Fruit fly (Drosophila melanogaster) whole organism, embryonic: ENCODE data around the gene siz.

Source experiments
- B-H2 ChIP-seq: fragments of 200-800 bp; sonication (Bioruptor generic); optimal IDR thresholded peaks from 2 replicates; lab custom pipeline; 2018; ENCODE audit warnings: missing biosample characterization, mild to moderate bottlenecking, missing genetic modification characterization
- Bdp1 ChIP-seq: fragments of 200-800 bp; sonication (Bioruptor generic); optimal IDR thresholded peaks from 3 replicates; lab custom pipeline; 2016; ENCODE audit warnings: missing biosample characterization, missing genetic modification characterization
- CG10431 ChIP-seq: fragments of 200-800 bp; sonication (Bioruptor generic); optimal IDR thresholded peaks from 3 replicates; lab custom pipeline; 2018; ENCODE audit warnings: missing biosample characterization, mild to moderate bottlenecking, missing genetic modification characterization
- CG13123 ChIP-seq: fragments of 200-800 bp; sonication (Bioruptor generic); optimal IDR thresholded peaks from 2 replicates; lab custom pipeline; 2016; ENCODE audit warnings: missing biosample characterization, missing genetic modification characterization
- CG15514 ChIP-seq: fragments of 200-800 bp; sonication (Bioruptor generic); optimal IDR thresholded peaks from 3 replicates; lab custom pipeline; 2017; ENCODE audit warnings: missing biosample characterization, missing genetic modification characterization, mild to moderate bottlenecking, moderate library complexity, missing genetic modification reagents
- CG1647 ChIP-seq: fragments of 200-800 bp; sonication (Bioruptor generic); optimal IDR thresholded peaks from 3 replicates; lab custom pipeline; 2016; ENCODE audit warnings: missing biosample characterization, missing genetic modification characterization
- CG16815 ChIP-seq: fragments of 200-800 bp; sonication (Bioruptor generic); optimal IDR thresholded peaks from 3 replicates; lab custom pipeline; 2017; ENCODE audit warnings: missing biosample characterization, mild to moderate bottlenecking, missing genetic modification characterization
- CG3163 ChIP-seq: fragments of 200-800 bp; sonication (Bioruptor generic); optimal IDR thresholded peaks from 3 replicates; lab custom pipeline; 2016; ENCODE audit warnings: missing biosample characterization, missing genetic modification characterization
- CG32532 ChIP-seq: fragments of 200-800 bp; sonication (Bioruptor generic); IDR thresholded peaks from 2 replicates; pipeline ENCODE4 v1.3.6; 2022; ENCODE audit warnings: missing biosample characterization, missing genetic modification characterization
- CG33557 ChIP-seq: fragments of 200-800 bp; sonication (Bioruptor generic); optimal IDR thresholded peaks from 2 replicates; lab custom pipeline; 2019; ENCODE audit warnings: missing biosample characterization, mild to moderate bottlenecking, missing genetic modification characterization, moderate library complexity
- CG34224 ChIP-seq: fragments of 200-800 bp; sonication (Bioruptor generic); IDR thresholded peaks from 3 replicates; pipeline ENCODE4 v1.3.6; 2022; ENCODE audit warnings: missing biosample characterization, missing genetic modification characterization; ENCODE audit not compliant: partially characterized antibody
- CG6175 ChIP-seq: fragments of 200-800 bp; sonication (Bioruptor generic); IDR thresholded peaks from 3 replicates; pipeline ENCODE4 v1.3.6; 2022; ENCODE audit warnings: missing biosample characterization, missing genetic modification characterization
- CG6654 ChIP-seq: fragments of 200-800 bp; sonication (Bioruptor generic); optimal IDR thresholded peaks from 2 replicates; lab custom pipeline; 2017; ENCODE audit warnings: missing biosample characterization, mild to moderate bottlenecking, missing genetic modification characterization
- CG6791 ChIP-seq: fragments of 200-800 bp; sonication (Bioruptor generic); IDR thresholded peaks from 3 replicates; pipeline ENCODE4 v1.3.6; 2022; ENCODE audit warnings: missing biosample characterization, missing genetic modification characterization; ENCODE audit not compliant: partially characterized antibody
- CkIIα-i1 ChIP-seq: fragments of 200-800 bp; sonication (Bioruptor generic); IDR thresholded peaks from 2 replicates; pipeline ENCODE4 v1.3.6; 2022; ENCODE audit warnings: missing biosample characterization, missing genetic modification characterization
- D ChIP-seq, 2 experiments: fragments of 200-800 bp in 1 of 2; fragments of >200 bp in 1 of 2; sonication (Bioruptor generic) in 1 of 2; optimal IDR thresholded peaks; 2 replicates in 1 of 2; 3 replicates in 1 of 2; lab custom pipeline; 2017; ENCODE audit warnings: mild to moderate bottlenecking in 1 of 2, missing biosample characterization in 1 of 2, missing genetic modification characterization in 1 of 2, missing genetic modification reagents in 1 of 2
- D19A ChIP-seq: fragments of 200-800 bp; optimal IDR thresholded peaks from 3 replicates; lab custom pipeline; 2019; ENCODE audit warnings: missing biosample characterization, mild to moderate bottlenecking, missing genetic modification characterization, moderate library complexity
- Dfd ChIP-seq, 2 experiments: fragments of >200 bp; optimal IDR thresholded peaks; 2 replicates each; lab custom pipeline; 2017; ENCODE audit warnings: missing biosample characterization in 2 of 2, missing genetic modification characterization in 2 of 2
- Doc2 ChIP-seq: fragments of 200-800 bp; sonication (Bioruptor generic); IDR thresholded peaks from 2 replicates; pipeline ENCODE4 v1.3.6; 2022; ENCODE audit warnings: missing biosample characterization, missing genetic modification characterization
- Fer2 ChIP-seq: fragments of 200-800 bp; sonication (Bioruptor generic); optimal IDR thresholded peaks from 2 replicates; lab custom pipeline; 2018; ENCODE audit warnings: missing biosample characterization, mild to moderate bottlenecking, missing genetic modification characterization, moderate library complexity
- H2.0 ChIP-seq: fragments of 200-800 bp; sonication (Bioruptor generic); IDR thresholded peaks from 2 replicates; pipeline ENCODE4 v1.3.6; 2022; ENCODE audit warnings: missing biosample characterization, missing genetic modification characterization
- HHEX ChIP-seq: fragments of 200-800 bp; sonication (Bioruptor generic); optimal IDR thresholded peaks from 3 replicates; lab custom pipeline; 2017; ENCODE audit warnings: missing biosample characterization, mild to moderate bottlenecking, missing genetic modification characterization, missing genetic modification reagents
- HLH4C ChIP-seq: fragments of 200-800 bp; sonication (Bioruptor generic); IDR thresholded peaks from 3 replicates; pipeline ENCODE4 v1.3.6; 2022; ENCODE audit warnings: missing biosample characterization, missing genetic modification characterization; ENCODE audit not compliant: partially characterized antibody
- MBD-R2 ChIP-seq: fragments of 200-800 bp; sonication (Bioruptor generic); IDR thresholded peaks from 2 replicates; pipeline ENCODE4 v1.3.6; 2022; ENCODE audit warnings: missing biosample characterization, missing genetic modification characterization
- PHDP ChIP-seq: fragments of 200-800 bp; sonication (Bioruptor generic); optimal IDR thresholded peaks from 3 replicates; lab custom pipeline; 2018; ENCODE audit warnings: missing biosample characterization, mild to moderate bottlenecking, missing genetic modification characterization, moderate library complexity
- Rx ChIP-seq: fragments of 200-800 bp; sonication (Bioruptor generic); IDR thresholded peaks from 2 replicates; pipeline ENCODE4 v1.3.6; 2022; ENCODE audit warnings: missing biosample characterization, missing genetic modification characterization
- Sox100B ChIP-seq: fragments of 200-800 bp; sonication (Bioruptor generic); optimal IDR thresholded peaks from 3 replicates; lab custom pipeline; 2018; ENCODE audit warnings: missing biosample characterization, mild to moderate bottlenecking, missing genetic modification characterization
- Stat92E ChIP-seq, 3 experiments: fragments of >200 bp in 2 of 3; fragments of 200-800 bp in 1 of 3; sonication (Bioruptor generic) in 1 of 3; optimal IDR thresholded peaks; 2 replicates each; lab custom pipeline; 2017 to 2019; ENCODE audit warnings: missing biosample characterization in 3 of 3, missing genetic modification characterization in 3 of 3, mild to moderate bottlenecking in 1 of 3, moderate library complexity in 1 of 3
- YL-1 ChIP-seq: fragments of 200-800 bp; sonication (Bioruptor generic); optimal IDR thresholded peaks from 3 replicates; lab custom pipeline; 2017; ENCODE audit warnings: missing biosample characterization, mild to moderate bottlenecking, missing genetic modification characterization
- cg ChIP-seq: fragments of 200-800 bp; sonication (Bioruptor generic); optimal IDR thresholded peaks from 3 replicates; lab custom pipeline; 2019; ENCODE audit warnings: missing biosample characterization, mild to moderate bottlenecking, missing genetic modification characterization, moderate library complexity
- cwo ChIP-seq: fragments of 200-800 bp; sonication (Bioruptor generic); optimal IDR thresholded peaks from 3 replicates; lab custom pipeline; 2017; ENCODE audit warnings: missing biosample characterization, missing genetic modification characterization, mild to moderate bottlenecking, moderate library complexity, missing genetic modification reagents
- dysf ChIP-seq: fragments of 200-800 bp; sonication (Bioruptor generic); IDR thresholded peaks from 3 replicates; pipeline ENCODE4 v1.3.6; 2022; ENCODE audit warnings: missing biosample characterization, missing genetic modification characterization
- emc ChIP-seq: fragments of 200-800 bp; sonication (Bioruptor generic); optimal IDR thresholded peaks from 2 replicates; lab custom pipeline; 2016; ENCODE audit warnings: missing biosample characterization, missing genetic modification characterization
- gem ChIP-seq: fragments of 200-800 bp; sonication (Bioruptor generic); optimal IDR thresholded peaks from 2 replicates; lab custom pipeline; 2019; ENCODE audit warnings: missing biosample characterization, mild to moderate bottlenecking, missing genetic modification characterization, moderate library complexity
- hbn ChIP-seq: fragments of 200-800 bp; sonication (Bioruptor generic); IDR thresholded peaks from 2 replicates; pipeline ENCODE4 v1.3.6; 2022; ENCODE audit warnings: missing biosample characterization, missing genetic modification characterization; ENCODE audit not compliant: partially characterized antibody
- ind ChIP-seq: fragments of 200-800 bp; sonication (Bioruptor generic); optimal IDR thresholded peaks from 3 replicates; lab custom pipeline; 2016; ENCODE audit warnings: missing biosample characterization, missing genetic modification characterization
- maf-S ChIP-seq: fragments of 200-800 bp; sonication (Bioruptor generic); optimal IDR thresholded peaks from 2 replicates; lab custom pipeline; 2016; ENCODE audit warnings: missing biosample characterization, missing genetic modification characterization
- mirr ChIP-seq: fragments of 200-800 bp; sonication (Bioruptor generic); optimal IDR thresholded peaks from 3 replicates; lab custom pipeline; 2018; ENCODE audit warnings: missing biosample characterization, mild to moderate bottlenecking, missing genetic modification characterization
- org-1 ChIP-seq: fragments of 200-800 bp; sonication (Bioruptor generic); optimal IDR thresholded peaks from 2 replicates; lab custom pipeline; 2017; ENCODE audit warnings: missing biosample characterization, missing genetic modification characterization
- otp ChIP-seq: fragments of 200-800 bp; sonication (Bioruptor generic); IDR thresholded peaks from 3 replicates; pipeline ENCODE4, ENCODE4 v1.3.6; 2022; ENCODE audit warnings: missing biosample characterization, missing genetic modification characterization
- pros ChIP-seq: fragments of 200-800 bp; sonication (Bioruptor generic); optimal IDR thresholded peaks from 3 replicates; lab custom pipeline; 2019; ENCODE audit warnings: missing biosample characterization, mild to moderate bottlenecking, missing genetic modification characterization, moderate library complexity
- shn ChIP-seq: fragments of 200-800 bp; sonication (Bioruptor generic); optimal IDR thresholded peaks from 3 replicates; lab custom pipeline; 2016; ENCODE audit warnings: missing biosample characterization, missing genetic modification characterization
- slbo ChIP-seq: fragments of 200-800 bp; sonication (Bioruptor generic); IDR thresholded peaks from 2 replicates; pipeline ENCODE4 v1.3.6; 2022; ENCODE audit warnings: missing biosample characterization, missing genetic modification characterization
- sqz ChIP-seq: fragments of 200-800 bp; sonication (Bioruptor generic); optimal IDR thresholded peaks from 3 replicates; lab custom pipeline; 2018; ENCODE audit warnings: missing biosample characterization, mild to moderate bottlenecking, missing genetic modification characterization
- stc ChIP-seq: fragments of 200-800 bp; sonication (Bioruptor generic); IDR thresholded peaks from 2 replicates; pipeline ENCODE4 v1.3.6; 2022; ENCODE audit warnings: missing biosample characterization, missing genetic modification characterization
- unc-4 ChIP-seq: fragments of 200-800 bp; sonication (Bioruptor generic); IDR thresholded peaks from 2 replicates; pipeline ENCODE4 v1.3.6; 2022; ENCODE audit warnings: missing biosample characterization, missing genetic modification characterization; ENCODE audit not compliant: partially characterized antibody
- usp ChIP-seq: fragments of >200 bp; optimal IDR thresholded peaks from 2 replicates; lab custom pipeline; 2017; ENCODE audit warnings: missing biosample characterization, missing genetic modification characterization

The siz gene

dm6 chr3L:21008899-21009298 lies 25.4 kb upstream of the siz start (continued):
- TF ChIP-seq unc-4 (peak; percentile 12; the same call in 1 of the 2 replicates), CG32532 (GFP tag; lab: Robert Waterston, UW) (peak; percentile 42; the same call in 1 of the 2 replicates), D (optimal IDR thresholded peaks at IDR 0.05; lab: Kevin White, UChicago) (peak; percentile 20), D (GFP tag; optimal IDR thresholded peaks at IDR 0.05; lab: Kevin White, UChicago) (no peak), cwo (GFP tag; lab: Kevin White, UChicago) (peak; percentile 97), usp (GFP tag; lab: Kevin White, UChicago) (no peak), sqz (peak; percentile 17), slbo (GFP tag; lab: Robert Waterston, UW) (no peak), CkIIα-i1 (no peak), ind (no peak), Stat92E (GFP tag; optimal IDR thresholded peaks at IDR 0.05; lab: Kevin White, UChicago) (peak in 1 of 3 experiments; percentile 67), MBD-R2 (GFP tag; lab: Robert Waterston, UW) (0 out of 2 replicates have a peak, but pooled peaks have one; percentile 9), stc (GFP tag; lab: Robert Waterston, UW) (no peak)

- TF ChIP-seq mirr (GFP tag; lab: Kevin White, UChicago) (peak; percentile 35), dysf (GFP tag; lab: Robert Waterston, UW) (peak; percentile 67; the same call in 2 of the 3 replicates), Bdp1 (GFP tag; lab: Kevin White, UChicago) (peak; percentile 13), pros (peak; percentile 82), hbn (GFP tag; lab: Robert Waterston, UW) (no peak), HLH4C (GFP tag; lab: Robert Waterston, UW) (no peak), gem (tag; lab: Kevin White, UChicago) (peak; percentile 64), shn (GFP tag; lab: Kevin White, UChicago) (no peak), Rx (peak; percentile 52; the same call in 1 of the 2 replicates), emc (GFP tag; lab: Kevin White, UChicago) (no peak), CG6791 (no peak), CG34224 (GFP tag; lab: Robert Waterston, UW) (no peak), CG15514 (GFP tag; lab: Kevin White, UChicago) (peak; percentile 6), CG6654 (GFP tag; lab: Kevin White, UChicago) (no peak), HHEX (GFP tag; lab: Kevin White, UChicago) (no peak), CG3163 (GFP tag; lab: Kevin White, UChicago) (peak; percentile 55), CG10431 (GFP tag; lab: Kevin White, UChicago) (no peak), PHDP (tag; lab: Kevin White, UChicago) (peak; percentile 54), CG13123 (GFP tag; lab: Kevin White, UChicago) (no peak), Doc2 (no peak), Sox100B (no peak), D19A (peak; percentile 7), CG33557 (no peak), CG16815 (no peak), Dfd (GFP tag; optimal IDR thresholded peaks at IDR 0.05; lab: Kevin White, UChicago) (no peak), H2.0 (GFP tag; lab: Robert Waterston, UW) (peak; percentile 40; the same call in 1 of the 2 replicates), CG6175 (GFP tag; lab: Robert Waterston, UW) (no peak), maf-S (GFP tag; lab: Kevin White, UChicago) (peak; percentile 62), CG1647 (GFP tag; lab: Kevin White, UChicago) (no peak), YL-1 (GFP tag; lab: Kevin White, UChicago) (no peak), B-H2 (GFP tag; lab: Kevin White, UChicago) (no peak), Fer2 (tag; lab: Kevin White, UChicago) (no peak), otp (GFP tag; lab: Robert Waterston, UW) (peak; percentile 68; the same call in 2 of the 3 replicates), org-1 (no peak), ind (peak; percentile 44), cg (GFP tag; lab: Kevin White, UChicago) (peak; percentile 85)
Observed at dm6 chr3L:21009405-21010120, 24.8 kb upstream of the siz start.
